Fruit fly (Drosophila melanogaster) whole organism, prepupa: ENCODE results near the gene Dh31.
A peak's percentile ranks its signal among the peaks of the same experiment; 100 is the strongest.

Experiments
- CG10669 ChIP-seq: fragments of 200-800 bp; sonication (Bioruptor generic); optimal IDR thresholded peaks from 3 replicates; lab custom pipeline; 2018; ENCODE audit warnings: missing biosample characterization, mild to moderate bottlenecking, missing genetic modification characterization, moderate library complexity
- CG11762 ChIP-seq: fragments of 200-800 bp; sonication (Bioruptor generic); optimal IDR thresholded peaks from 3 replicates; lab custom pipeline; 2016; ENCODE audit warnings: missing biosample characterization, missing genetic modification characterization; ENCODE audit not compliant: insufficient read depth
- CG11902 ChIP-seq: fragments of 200-800 bp; sonication (Bioruptor generic); optimal IDR thresholded peaks from 3 replicates; lab custom pipeline; 2016; ENCODE audit warnings: missing biosample characterization, missing genetic modification characterization
- CG15336 ChIP-seq: fragments of 200-800 bp; sonication (Bioruptor generic); IDR thresholded peaks from 2 replicates; pipeline ENCODE4 v1.3.6; 2022; ENCODE audit warnings: missing biosample characterization, missing genetic modification characterization
- CG1621 ChIP-seq: fragments of 200-800 bp; sonication (Bioruptor generic); optimal IDR thresholded peaks from 3 replicates; lab custom pipeline; 2018; ENCODE audit warnings: missing biosample characterization, mild to moderate bottlenecking, missing genetic modification characterization
- CG31627 ChIP-seq: fragments of 200-800 bp; sonication (Bioruptor generic); optimal IDR thresholded peaks from 3 replicates; lab custom pipeline; 2016; ENCODE audit warnings: missing biosample characterization, missing genetic modification characterization
- CG32006 ChIP-seq: fragments of 200-800 bp; sonication (Bioruptor generic); optimal IDR thresholded peaks from 3 replicates; lab custom pipeline; 2017; ENCODE audit warnings: missing biosample characterization, mild to moderate bottlenecking, missing genetic modification characterization
- CG34406 ChIP-seq: fragments of 200-800 bp; sonication (Bioruptor generic); optimal IDR thresholded peaks from 3 replicates; lab custom pipeline; 2016; ENCODE audit warnings: missing biosample characterization, missing genetic modification characterization
- CG3919 ChIP-seq: fragments of 200-800 bp; sonication (Bioruptor generic); optimal IDR thresholded peaks from 3 replicates; lab custom pipeline; 2016; ENCODE audit warnings: missing biosample characterization, missing genetic modification characterization
- CG6276 ChIP-seq: fragments of 200-800 bp; sonication (Bioruptor generic); optimal IDR thresholded peaks from 2 replicates; lab custom pipeline; 2017; ENCODE audit warnings: missing biosample characterization, mild to moderate bottlenecking, missing genetic modification characterization
- CG6792 ChIP-seq: fragments of 200-800 bp; sonication (Bioruptor generic); optimal IDR thresholded peaks from 3 replicates; lab custom pipeline; 2016; ENCODE audit warnings: missing biosample characterization, missing genetic modification characterization
- CG6808 ChIP-seq: fragments of 200-800 bp; sonication (Bioruptor generic); optimal IDR thresholded peaks from 3 replicates; lab custom pipeline; 2017; ENCODE audit warnings: missing biosample characterization, missing genetic modification characterization, mild to moderate bottlenecking, moderate library complexity, missing genetic modification reagents
- Eip75B ChIP-seq: fragments of 200-800 bp; sonication (Bioruptor generic); optimal IDR thresholded peaks from 3 replicates; lab custom pipeline; 2016; ENCODE audit warnings: missing biosample characterization, missing genetic modification characterization
- Eip78C ChIP-seq: fragments of 200-800 bp; sonication (Bioruptor generic); peaks from one replicate; lab custom pipeline; 2016; ENCODE audit warnings: missing biosample characterization, missing genetic modification characterization
- Ets21C ChIP-seq: fragments of 200-800 bp; sonication (Bioruptor generic); optimal IDR thresholded peaks from 3 replicates; lab custom pipeline; 2016; ENCODE audit warnings: missing biosample characterization, missing genetic modification characterization
- Ets96B ChIP-seq: fragments of 200-800 bp; optimal IDR thresholded peaks from 2 replicates; lab custom pipeline; 2019; ENCODE audit warnings: missing biosample characterization, mild to moderate bottlenecking, missing genetic modification characterization, moderate library complexity
- Gug ChIP-seq: fragments of 200-800 bp; sonication (Bioruptor generic); IDR thresholded peaks from 2 replicates; pipeline ENCODE4 v1.3.6; 2022; ENCODE audit warnings: missing biosample characterization, missing genetic modification characterization
- Hr39 ChIP-seq: fragments of 200-800 bp; sonication (Bioruptor generic); optimal IDR thresholded peaks from 2 replicates; lab custom pipeline; 2016; ENCODE audit warnings: missing biosample characterization, missing genetic modification characterization
- Hr4 ChIP-seq: fragments of 200-800 bp; sonication (Bioruptor generic); optimal IDR thresholded peaks from 3 replicates; lab custom pipeline; 2016; ENCODE audit warnings: missing biosample characterization, missing genetic modification characterization
- Lpt ChIP-seq: fragments of 200-800 bp; sonication (Bioruptor generic); optimal IDR thresholded peaks from 3 replicates; lab custom pipeline; 2016; ENCODE audit warnings: missing biosample characterization, missing genetic modification characterization
- Met ChIP-seq: fragments of 200-800 bp; sonication (Bioruptor generic); optimal IDR thresholded peaks from 3 replicates; lab custom pipeline; 2016; ENCODE audit warnings: missing biosample characterization, missing genetic modification characterization
- OdsH ChIP-seq: fragments of 200-800 bp; sonication (Bioruptor generic); optimal IDR thresholded peaks from 3 replicates; lab custom pipeline; 2016; ENCODE audit warnings: missing biosample characterization, missing genetic modification characterization
- Smox ChIP-seq: fragments of 200-800 bp; sonication (Bioruptor generic); optimal IDR thresholded peaks from 3 replicates; lab custom pipeline; 2016; ENCODE audit warnings: missing biosample characterization, missing genetic modification characterization
- Sox102F ChIP-seq: fragments of 200-800 bp; sonication (Bioruptor generic); optimal IDR thresholded peaks from 2 replicates; lab custom pipeline; 2016; ENCODE audit warnings: missing biosample characterization, mild to moderate bottlenecking, missing genetic modification characterization
- Sox15 ChIP-seq: fragments of 200-800 bp; sonication (Bioruptor generic); optimal IDR thresholded peaks from 3 replicates; lab custom pipeline; 2016; ENCODE audit warnings: missing biosample characterization, missing genetic modification characterization
- cyc ChIP-seq: fragments of 200-800 bp; sonication (Bioruptor generic); optimal IDR thresholded peaks from 3 replicates; lab custom pipeline; 2016; ENCODE audit warnings: missing biosample characterization, missing genetic modification characterization
- dac ChIP-seq: fragments of 200-800 bp; sonication (Bioruptor generic); optimal IDR thresholded peaks from 2 replicates; lab custom pipeline; 2017; ENCODE audit warnings: missing biosample characterization, mild to moderate bottlenecking, missing genetic modification characterization
- eg ChIP-seq: fragments of 200-800 bp; sonication (Bioruptor generic); IDR thresholded peaks from 3 replicates; pipeline ENCODE4 v1.3.6; 2022; ENCODE audit warnings: missing biosample characterization, missing genetic modification characterization
- esn ChIP-seq: fragments of 200-800 bp; sonication (Bioruptor generic); optimal IDR thresholded peaks from 2 replicates; lab custom pipeline; 2016; ENCODE audit warnings: missing biosample characterization, mild to moderate bottlenecking, missing genetic modification characterization, moderate library complexity
- fkh ChIP-seq: fragments of 200-800 bp; sonication (Bioruptor generic); optimal IDR thresholded peaks from 3 replicates; lab custom pipeline; 2017; ENCODE audit warnings: missing biosample characterization, mild to moderate bottlenecking, missing genetic modification characterization, moderate library complexity
- lz ChIP-seq: fragments of 200-800 bp; sonication (Bioruptor generic); optimal IDR thresholded peaks from 3 replicates; lab custom pipeline; 2016; ENCODE audit warnings: missing biosample characterization, missing genetic modification characterization
- pdm3 ChIP-seq: fragments of 200-800 bp; sonication (Bioruptor generic); optimal IDR thresholded peaks from 3 replicates; lab custom pipeline; 2016; ENCODE audit warnings: missing biosample characterization, missing genetic modification characterization
- salr ChIP-seq, 2 experiments: fragments of 200-800 bp; sonication (Bioruptor generic); optimal IDR thresholded peaks; 3 replicates each; lab custom pipeline; 2016 to 2018; ENCODE audit warnings: missing biosample characterization in 2 of 2, missing genetic modification characterization in 2 of 2, mild to moderate bottlenecking in 1 of 2
- spab ChIP-seq: fragments of 200-800 bp; sonication (Bioruptor generic); optimal IDR thresholded peaks from 2 replicates; lab custom pipeline; 2017; ENCODE audit warnings: missing biosample characterization, mild to moderate bottlenecking, missing genetic modification characterization, missing genetic modification reagents
- svp ChIP-seq: fragments of 200-800 bp; sonication (Bioruptor generic); peaks from one replicate; lab custom pipeline; 2016; ENCODE audit warnings: missing biosample characterization, missing genetic modification characterization
- topi ChIP-seq: fragments of 200-800 bp; sonication (Bioruptor generic); optimal IDR thresholded peaks from 3 replicates; lab custom pipeline; 2016; ENCODE audit warnings: missing biosample characterization, missing genetic modification characterization
- vri ChIP-seq: fragments of 200-800 bp; sonication (Bioruptor generic); optimal IDR thresholded peaks from 3 replicates; lab custom pipeline; 2016; ENCODE audit warnings: missing biosample characterization, mild to moderate bottlenecking, missing genetic modification characterization

Dh31 gene

DNA sequence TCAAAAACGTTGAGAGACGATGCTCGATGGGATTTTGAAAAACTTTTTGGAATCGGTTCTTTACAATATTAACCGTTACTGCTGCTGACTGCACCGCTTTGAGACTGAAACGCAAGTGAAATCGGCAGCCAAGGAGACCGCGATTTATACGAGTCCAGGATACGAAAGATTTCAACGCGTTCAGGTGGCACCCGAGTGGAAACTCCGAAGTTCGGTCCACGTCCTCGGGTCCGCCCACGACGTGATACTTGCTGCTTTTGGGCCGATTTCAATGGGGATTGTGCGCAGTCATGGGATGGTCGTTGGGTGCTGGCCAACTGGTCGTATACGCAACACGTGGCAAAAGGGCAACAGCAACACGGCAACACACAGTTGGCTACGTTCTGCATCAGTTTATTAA lies at the start of gene Dh31:
Gene Dh31 (minus strand): TSS at position 117 of the 400 bp plus-strand sequence.
- TF ChIP-seq Gug (GFP tag; lab: Robert Waterston, UW) = no peak
- no peak for TF ChIP-seq CG6276
- no peak for TF ChIP-seq Sox15 (GFP tag; lab: Kevin White, UChicago)
- TF ChIP-seq CG10669 (GFP tag; lab: Kevin White, UChicago) = no peak
- TF ChIP-seq dac (GFP tag; lab: Kevin White, UChicago) = no peak
- TF ChIP-seq CG34406 (GFP tag; lab: Kevin White, UChicago) = no peak
- no peak for TF ChIP-seq eg (GFP tag; lab: Robert Waterston, UW)
- no peak for TF ChIP-seq salr (GFP tag; optimal IDR thresholded peaks at IDR 0.05; lab: Kevin White, UChicago)
- TF ChIP-seq lz (GFP tag; lab: Kevin White, UChicago) = no peak
- no peak for TF ChIP-seq Ets96B (tag; lab: Kevin White, UChicago)
- no peak for TF ChIP-seq CG11902
- no peak for TF ChIP-seq CG15336 (GFP tag; lab: Robert Waterston, UW)
- no peak for TF ChIP-seq CG1621 (tag; lab: Kevin White, UChicago)
- TF ChIP-seq CG11762 (GFP tag; lab: Kevin White, UChicago) = no peak

DNA sequence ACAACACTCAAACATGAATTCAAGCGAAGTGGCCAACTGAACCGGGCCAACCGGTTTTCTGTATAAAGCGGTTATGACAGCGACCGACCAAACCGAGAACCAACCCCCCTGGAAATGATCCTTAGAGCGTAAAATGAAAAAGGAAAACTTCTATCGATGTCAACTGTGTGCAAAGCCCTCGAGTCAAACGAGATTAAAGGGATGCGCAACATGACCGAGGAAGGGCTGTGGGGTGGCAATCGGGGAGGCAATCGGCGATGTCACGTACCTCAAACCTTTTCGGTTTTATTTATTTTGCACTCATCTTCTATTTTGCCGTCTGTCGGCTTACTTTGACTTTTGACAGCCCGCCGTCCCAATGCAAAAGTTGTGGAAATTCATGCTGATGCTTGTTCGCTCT lies 49.6 kb upstream of the Dh31 start:
- no peak for TF ChIP-seq Ets21C (GFP tag; lab: Kevin White, UChicago)
- no peak for TF ChIP-seq topi (GFP tag; lab: Kevin White, UChicago)
- TF ChIP-seq CG3919 (GFP tag; lab: Kevin White, UChicago) = no peak
- TF ChIP-seq Eip75B (GFP tag; lab: Kevin White, UChicago) = no peak
- no peak for TF ChIP-seq Lpt (GFP tag; lab: Kevin White, UChicago)
- no peak for TF ChIP-seq CG10669 (GFP tag; lab: Kevin White, UChicago)
- TF ChIP-seq CG6792 (GFP tag; lab: Kevin White, UChicago) = no peak
- TF ChIP-seq CG6276 = no peak
- no peak for TF ChIP-seq fkh (GFP tag; lab: Kevin White, UChicago)
- no peak for TF ChIP-seq OdsH
- TF ChIP-seq Hr4 (GFP tag; lab: Kevin White, UChicago) = no peak
- TF ChIP-seq, all 60 proteins: peak for 0

dm6 chr2L:8553789-8554626 lies 47.4 kb upstream of the Dh31 start:
- TF ChIP-seq vri (GFP tag; lab: Kevin White, UChicago) (peak; percentile 76), CG32006 (GFP tag; lab: Kevin White, UChicago) (peak; percentile 10), Hr39 (GFP tag; lab: Kevin White, UChicago) (peak; percentile 42), CG6808 (no peak), CG31627 (peak; percentile 53), cyc (GFP tag; lab: Kevin White, UChicago) (peak; percentile 1), svp (GFP tag; lab: Kevin White, UChicago) (peak; percentile 68), pdm3 (GFP tag; lab: Kevin White, UChicago) (no peak), Sox102F (GFP tag; lab: Kevin White, UChicago) (peak; percentile 25), lz (GFP tag; lab: Kevin White, UChicago) (peak; percentile 45), Met (peak; percentile 59), Ets21C (GFP tag; lab: Kevin White, UChicago) (no peak), topi (GFP tag; lab: Kevin White, UChicago) (peak; percentile 48), esn (GFP tag; lab: Kevin White, UChicago) (peak; percentile 58), Eip78C (peak; percentile 53), spab (GFP tag; lab: Kevin White, UChicago) (no peak), Smox (peak; percentile 28), Hr4 (GFP tag; lab: Kevin White, UChicago) (peak; percentile 27)
